Worm (Caenorhabditis elegans): ENCODE data around the gene F09E5.14.

DNA sequence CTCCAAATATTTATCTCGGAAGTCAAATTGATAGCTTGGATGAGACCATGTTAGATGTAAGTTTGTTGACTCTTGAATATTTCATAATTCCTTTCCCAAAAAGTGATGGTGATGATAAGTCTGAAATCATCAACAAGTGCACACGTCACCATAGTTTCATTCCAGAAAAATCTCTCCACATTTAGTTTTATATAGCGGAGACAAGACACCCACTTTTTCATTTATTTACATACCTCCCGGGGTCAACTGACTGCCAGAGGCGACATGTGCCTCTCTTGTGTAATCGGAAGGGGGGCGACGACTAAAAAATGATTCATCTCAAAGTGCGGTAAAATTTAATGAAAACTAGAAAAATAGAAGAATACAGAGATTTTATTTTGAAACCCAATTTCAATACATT lies 6.4 kb downstream of the F09E5.14 start:
- no peak for TF ChIP-seq nhr-111 (GFP tag; optimal IDR thresholded peaks at IDR 0.05)
- no peak for TF ChIP-seq lin-39 (tag; optimal IDR thresholded peaks at IDR 0.05)
- TF ChIP-seq tag-97 (GFP tag; IDR thresholded peaks at IDR 0.05) = no peak
- TF ChIP-seq unc-62 (GFP tag; optimal IDR thresholded peaks at IDR 0.05 in 1 of 2) = no peak
- TF ChIP-seq unc-62 (tag; optimal IDR thresholded peaks at IDR 0.05) = no peak

All from whole organism, L4 larva.